Worm (Caenorhabditis elegans) whole organism, young adult: ENCODE measurements around the gene K05G3.1.

Experiments
- Y79H2A.3 ChIP-seq: fragments of 200-800 bp; sonication (Bioruptor generic); conservative IDR thresholded peaks from 2 replicates; pipeline ENCODE4 v1.3.6; 2022; ENCODE audit warnings: missing genetic modification reagents, missing genetic modification characterization, missing compliant biosample characterization
- ama-1 ChIP-seq, 3 experiments: fragments of 150-350 bp in 1 of 3; sonication (generic microtip) in 2 of 3; optimal IDR thresholded peaks; 2 replicates each; lab custom pipeline; 2014 to 2018; ENCODE audit warnings: missing biosample characterization in 2 of 3, missing genetic modification characterization in 2 of 3, missing genetic modification reagents in 2 of 3
- ceh-100 ChIP-seq: fragments of 200-800 bp; sonication (Bioruptor generic); IDR thresholded peaks from 2 replicates; pipeline ENCODE4 v1.3.6; 2022; ENCODE audit warnings: missing genetic modification reagents, missing genetic modification characterization, missing compliant biosample characterization
- ceh-40 ChIP-seq: fragments of 200-800 bp; sonication (Bioruptor generic); IDR thresholded peaks from 2 replicates; pipeline ENCODE4 v1.3.6; 2022; ENCODE audit warnings: missing genetic modification characterization, missing compliant biosample characterization
- efl-1 ChIP-seq: fragments of 150-350 bp; optimal IDR thresholded peaks from 2 replicates; lab custom pipeline; 2014; ENCODE audit warnings: missing biosample characterization, missing genetic modification reagents, missing genetic modification characterization
- snpc-4 ChIP-seq, 5 experiments: fragments of 150-350 bp in 1 of 5; sonication (generic microtip) in 4 of 5; optimal IDR thresholded peaks; 2 replicates each; lab custom pipeline; 2014 to 2018; ENCODE audit warnings: missing genetic modification characterization in 5 of 5, missing biosample characterization in 3 of 5, antibody characterized with exemption in 2 of 5, mild to moderate bottlenecking in 2 of 5, missing compliant biosample characterization in 2 of 5, missing genotype in 2 of 5, moderate library complexity in 2 of 5, missing genetic modification reagents in 1 of 5
- sptf-2 ChIP-seq: fragments of 200-800 bp; sonication (Bioruptor generic); optimal IDR thresholded peaks from 2 replicates; lab custom pipeline; 2018; ENCODE audit warnings: mild to moderate bottlenecking, missing genetic modification characterization, missing compliant biosample characterization
- zim-3 ChIP-seq: sonication (generic microtip); optimal IDR thresholded peaks from 2 replicates; lab custom pipeline; 2017; ENCODE audit warnings: mild to moderate bottlenecking, missing genetic modification characterization, moderate library complexity, missing compliant biosample characterization

DNA sequence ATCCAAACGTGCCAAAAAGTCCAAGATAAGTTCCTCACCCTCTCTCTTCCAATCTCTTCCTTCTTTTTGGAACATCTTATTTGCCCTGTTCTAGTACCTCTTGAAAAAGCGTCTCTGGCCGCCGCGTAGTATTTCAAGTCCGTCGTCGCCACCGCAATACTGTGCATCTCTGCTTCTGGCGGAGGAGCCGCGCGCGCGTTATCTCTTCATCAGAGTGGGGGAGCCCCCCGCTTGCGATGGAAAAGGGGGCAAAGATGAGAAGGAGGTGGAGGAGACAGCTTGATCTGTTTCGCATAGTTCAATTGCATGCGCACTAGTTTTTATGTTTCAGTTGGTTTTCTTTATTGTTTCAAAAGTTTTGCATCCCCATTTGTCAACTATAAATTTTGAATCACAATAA is 26.7 kb downstream of the K05G3.1 start:
- TF ChIP-seq zim-3 (tag; lab: Kevin White, UChicago): no peak
- TF ChIP-seq ama-1 (optimal IDR thresholded peaks at IDR 0.05; lab: Kevin White, UChicago): no peak
- no peak for TF ChIP-seq ama-1 (GFP tag; optimal IDR thresholded peaks at IDR 0.05; lab: Kevin White, UChicago)
- TF ChIP-seq ceh-100 (GFP tag; lab: Robert Waterston, UW): no peak
- no peak for TF ChIP-seq snpc-4 (GFP tag; optimal IDR thresholded peaks at IDR 0.05; lab: Kevin White, UChicago)
- no peak for TF ChIP-seq snpc-4 (tag; optimal IDR thresholded peaks at IDR 0.05; lab: Kevin White, UChicago)
- no peak for TF ChIP-seq ceh-40 (GFP tag; lab: Robert Waterston, UW)
- TF ChIP-seq Y79H2A.3: no peak
- no peak for TF ChIP-seq sptf-2 (GFP tag; lab: Kevin White, UChicago)
- no peak for TF ChIP-seq efl-1 (GFP tag; lab: Kevin White, UChicago)
